Worm (Caenorhabditis elegans): ENCODE results near the gene rhi-1.

DNA sequence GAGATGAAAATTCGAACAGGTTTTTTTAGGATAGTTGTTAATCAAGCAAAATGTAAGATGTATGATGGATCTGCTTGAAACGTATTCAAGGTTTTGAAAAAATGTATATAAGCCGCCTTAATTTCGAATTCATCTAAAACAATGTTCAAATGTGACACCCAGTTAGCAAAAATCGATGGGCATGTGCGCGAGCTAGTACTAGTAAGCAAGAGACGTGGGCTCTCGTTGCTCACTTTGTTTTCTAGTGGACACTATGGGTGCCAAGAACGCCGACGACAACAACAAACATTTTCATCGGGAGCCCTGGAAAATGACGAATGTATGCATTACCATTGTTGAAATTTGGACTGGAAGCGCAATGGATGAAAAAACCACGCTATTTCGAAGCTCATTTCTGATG, 12.9 kb downstream of the rhi-1 start:
- TF ChIP-seq blmp-1 (tag; optimal IDR thresholded peaks at IDR 0.05): no peak
- no peak for TF ChIP-seq snpc-4 (tag; optimal IDR thresholded peaks at IDR 0.05)
- no peak for TF ChIP-seq drap-1 (GFP tag; optimal IDR thresholded peaks at IDR 0.05)
- TF ChIP-seq elt-3 (tag; optimal IDR thresholded peaks at IDR 0.05): no peak
- TF ChIP-seq nhr-12 (tag; optimal IDR thresholded peaks at IDR 0.05): no peak
- TF ChIP-seq sem-2 (GFP tag; optimal IDR thresholded peaks at IDR 0.05): no peak
- TF ChIP-seq nhr-237 (tag; optimal IDR thresholded peaks at IDR 0.05): no peak
- TF ChIP-seq tbx-8 (GFP tag; optimal IDR thresholded peaks at IDR 0.05): no peak
- no peak for TF ChIP-seq lin-13 (tag; optimal IDR thresholded peaks at IDR 0.05)
- no peak for TF ChIP-seq lsy-2 (tag; optimal IDR thresholded peaks at IDR 0.05)
- TF ChIP-seq ceh-83 (GFP tag; optimal IDR thresholded peaks at IDR 0.05): no peak
- no peak for TF ChIP-seq pha-4 (tag; optimal IDR thresholded peaks at IDR 0.05)
- no peak for TF ChIP-seq nhr-76 (tag; optimal IDR thresholded peaks at IDR 0.05)

Measured in whole organism, mixed stage, embryonic.